Worm (Caenorhabditis elegans) whole organism, L4 larva: ENCODE measurements around the gene cec-1.

Experiments
- F37D6.2 ChIP-seq: sonication (generic microtip); optimal IDR thresholded peaks from 2 replicates; lab custom pipeline; 2016; ENCODE audit warnings: mild to moderate bottlenecking, missing genetic modification characterization, missing compliant biosample characterization
- Y105C5A.15 ChIP-seq: fragments of 200-800 bp; sonication (Bioruptor generic); IDR thresholded peaks from 2 replicates; pipeline ENCODE4 v1.3.6; 2022; ENCODE audit warnings: missing genetic modification characterization, missing compliant biosample characterization
- php-3 ChIP-seq: fragments of 200-800 bp; sonication (Bioruptor generic); IDR thresholded peaks from 2 replicates; pipeline ENCODE4 v1.3.6; 2022; ENCODE audit warnings: missing genetic modification reagents, missing genetic modification characterization, missing compliant biosample characterization
- tra-1 ChIP-seq: fragments of 200-800 bp; sonication (Bioruptor generic); IDR thresholded peaks from 2 replicates; pipeline ENCODE4 v1.3.6; 2022; ENCODE audit warnings: missing genetic modification reagents, missing genetic modification characterization, missing compliant biosample characterization
- unc-130 ChIP-seq: sonication (generic microtip); optimal IDR thresholded peaks from 2 replicates; lab custom pipeline; 2016; ENCODE audit warnings: missing genetic modification reagents, missing genetic modification characterization, missing compliant biosample characterization

DNA sequence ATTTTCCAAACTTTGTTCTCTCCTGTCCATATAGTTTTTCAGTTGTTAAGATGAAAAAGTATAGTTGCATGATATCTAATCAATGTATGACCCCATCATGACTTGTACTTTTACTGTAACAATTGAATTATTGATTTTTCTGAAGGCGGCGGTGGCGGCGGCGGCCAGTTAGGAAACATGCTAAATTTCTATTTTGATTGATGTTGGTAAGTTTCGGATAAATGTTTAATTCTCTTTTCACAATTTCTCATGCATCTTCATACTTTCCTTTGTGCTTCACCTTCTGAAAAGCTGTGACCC, 8.2 kb upstream of the cec-1 start, which contains the start of gene sor-1:
- no peak for TF ChIP-seq unc-130
- no peak for TF ChIP-seq F37D6.2 (tag; lab: Kevin White, UChicago)
- no peak for TF ChIP-seq tra-1
- no peak for TF ChIP-seq Y105C5A.15 (GFP tag; lab: Robert Waterston, UW)
- no peak for TF ChIP-seq php-3 (GFP tag; lab: Robert Waterston, UW)
